Fruit fly (Drosophila melanogaster) whole organism, embryonic: ENCODE results near the gene CG13369.

Experiments used
- ATbp ChIP-seq: fragments of 200-800 bp; sonication (Bioruptor generic); optimal IDR thresholded peaks from 2 replicates; lab custom pipeline; 2017; ENCODE audit warnings: missing biosample characterization, mild to moderate bottlenecking, missing genetic modification characterization, missing genetic modification reagents
- Adf1 ChIP-seq: fragments of 200-800 bp; sonication (Bioruptor generic); IDR thresholded peaks from 2 replicates; pipeline ENCODE4 v1.3.6; 2022; ENCODE audit warnings: missing biosample characterization, missing genetic modification characterization
- Atf-2 ChIP-seq: fragments of 200-800 bp; sonication (Bioruptor generic); optimal IDR thresholded peaks from 2 replicates; lab custom pipeline; 2016; ENCODE audit warnings: missing biosample characterization, missing genetic modification characterization
- CG1024 ChIP-seq: fragments of 200-800 bp; sonication (Bioruptor generic); IDR thresholded peaks from 2 replicates; pipeline ENCODE4 v1.3.6; 2022; ENCODE audit warnings: missing biosample characterization, missing genetic modification characterization
- CG10959 ChIP-seq: fragments of 200-800 bp; sonication (Bioruptor generic); IDR thresholded peaks from 2 replicates; pipeline ENCODE4 v1.3.6; 2022; ENCODE audit warnings: missing biosample characterization, missing genetic modification characterization
- CG11560 ChIP-seq: fragments of 200-800 bp; sonication (Bioruptor generic); IDR thresholded peaks from 3 replicates; pipeline ENCODE4 v1.3.6; 2022; ENCODE audit warnings: missing biosample characterization, missing genetic modification characterization
- CG12942 ChIP-seq: fragments of 200-800 bp; sonication (Bioruptor generic); optimal IDR thresholded peaks from 3 replicates; lab custom pipeline; 2016; ENCODE audit warnings: missing biosample characterization, missing genetic modification characterization
- CG14441 ChIP-seq: fragments of 200-800 bp; sonication (Bioruptor generic); IDR thresholded peaks from 2 replicates; pipeline ENCODE4 v1.3.6; 2022; ENCODE audit warnings: missing biosample characterization, missing genetic modification characterization
- CG14860 ChIP-seq: fragments of 200-800 bp; sonication (Bioruptor generic); IDR thresholded peaks from 3 replicates; pipeline ENCODE4 v1.3.6; 2022; ENCODE audit warnings: missing biosample characterization, missing genetic modification characterization; ENCODE audit not compliant: partially characterized antibody
- CG15514 ChIP-seq: fragments of 200-800 bp; sonication (Bioruptor generic); optimal IDR thresholded peaks from 3 replicates; lab custom pipeline; 2017; ENCODE audit warnings: missing biosample characterization, missing genetic modification characterization, mild to moderate bottlenecking, moderate library complexity, missing genetic modification reagents
- CG17186 ChIP-seq: fragments of 200-800 bp; sonication (Bioruptor generic); optimal IDR thresholded peaks from 3 replicates; lab custom pipeline; 2017; ENCODE audit warnings: missing biosample characterization, missing genetic modification reagents, missing genetic modification characterization
- CG2116 ChIP-seq: fragments of 200-800 bp; sonication (Bioruptor generic); optimal IDR thresholded peaks from 3 replicates; lab custom pipeline; 2018; ENCODE audit warnings: missing biosample characterization, mild to moderate bottlenecking, missing genetic modification characterization
- CG3995 ChIP-seq: fragments of 200-800 bp; sonication (Bioruptor generic); optimal IDR thresholded peaks from 3 replicates; lab custom pipeline; 2016; ENCODE audit warnings: missing biosample characterization, missing genetic modification characterization
- CG42726 ChIP-seq: fragments of 200-800 bp; sonication (Bioruptor generic); IDR thresholded peaks from 2 replicates; pipeline ENCODE4 v1.3.6; 2022; ENCODE audit warnings: missing biosample characterization, missing genetic modification characterization; ENCODE audit not compliant: partially characterized antibody
- CG5180 ChIP-seq: fragments of 200-800 bp; sonication (Bioruptor generic); optimal IDR thresholded peaks from 3 replicates; lab custom pipeline; 2017; ENCODE audit warnings: missing biosample characterization, missing genetic modification characterization, mild to moderate bottlenecking, moderate library complexity, missing genetic modification reagents
- CG8924 ChIP-seq: fragments of 200-800 bp; optimal IDR thresholded peaks from 3 replicates; lab custom pipeline; 2019; ENCODE audit warnings: missing biosample characterization, mild to moderate bottlenecking, missing genetic modification characterization, moderate library complexity
- CG9727 ChIP-seq: fragments of 200-800 bp; sonication (Bioruptor generic); optimal IDR thresholded peaks from 3 replicates; lab custom pipeline; 2017; ENCODE audit warnings: missing biosample characterization, mild to moderate bottlenecking, missing genetic modification characterization
- CG9932 ChIP-seq: fragments of 200-800 bp; sonication (Bioruptor generic); IDR thresholded peaks from 2 replicates; pipeline ENCODE4 v1.3.6; 2022; ENCODE audit warnings: missing biosample characterization, missing genetic modification characterization
- Deaf1 ChIP-seq: fragments of 200-800 bp; optimal IDR thresholded peaks from 3 replicates; lab custom pipeline; 2019; ENCODE audit warnings: missing biosample characterization, mild to moderate bottlenecking, missing genetic modification characterization, moderate library complexity
- Ets65A ChIP-seq: fragments of 200-800 bp; sonication (Bioruptor generic); peaks from one replicate; lab custom pipeline; 2016; ENCODE audit warnings: missing biosample characterization, missing genetic modification characterization
- Fer1 ChIP-seq: fragments of 200-800 bp; sonication (Bioruptor generic); optimal IDR thresholded peaks from 2 replicates; lab custom pipeline; 2017; ENCODE audit warnings: missing biosample characterization, mild to moderate bottlenecking, missing genetic modification characterization
- HLHmδ ChIP-seq: fragments of 200-800 bp; sonication (Bioruptor generic); optimal IDR thresholded peaks from 2 replicates; lab custom pipeline; 2018; ENCODE audit warnings: missing biosample characterization, mild to moderate bottlenecking, missing genetic modification characterization, moderate library complexity
- MBD-R2 ChIP-seq: fragments of 200-800 bp; sonication (Bioruptor generic); IDR thresholded peaks from 2 replicates; pipeline ENCODE4 v1.3.6; 2022; ENCODE audit warnings: missing biosample characterization, missing genetic modification characterization
- NC2β ChIP-seq: fragments of 200-800 bp; sonication (Bioruptor generic); optimal IDR thresholded peaks from 2 replicates; lab custom pipeline; 2016; ENCODE audit warnings: missing biosample characterization, missing genetic modification characterization
- Nf-YA ChIP-seq: fragments of 200-800 bp; sonication (Bioruptor generic); IDR thresholded peaks from 2 replicates; pipeline ENCODE4 v1.3.6; 2022; ENCODE audit warnings: missing biosample characterization, missing genetic modification characterization
- Nf-YC ChIP-seq: fragments of 200-800 bp; optimal IDR thresholded peaks from 3 replicates; lab custom pipeline; 2019; ENCODE audit warnings: missing biosample characterization, mild to moderate bottlenecking, missing genetic modification characterization, moderate library complexity
- Rx ChIP-seq: fragments of 200-800 bp; sonication (Bioruptor generic); IDR thresholded peaks from 2 replicates; pipeline ENCODE4 v1.3.6; 2022; ENCODE audit warnings: missing biosample characterization, missing genetic modification characterization
- TFAM ChIP-seq: fragments of 200-800 bp; sonication (Bioruptor generic); optimal IDR thresholded peaks from 2 replicates; lab custom pipeline; 2017; ENCODE audit warnings: missing biosample characterization, missing genetic modification characterization, inconsistent platforms
- caup ChIP-seq: fragments of 200-800 bp; sonication (Bioruptor generic); optimal IDR thresholded peaks from 3 replicates; lab custom pipeline; 2017; ENCODE audit warnings: missing biosample characterization, mild to moderate bottlenecking, missing genetic modification characterization, moderate library complexity; ENCODE audit not compliant: severe bottlenecking
- ewg ChIP-seq: fragments of 200-800 bp; sonication (Bioruptor generic); optimal IDR thresholded peaks from 3 replicates; lab custom pipeline; 2017; ENCODE audit warnings: mild to moderate bottlenecking, missing biosample characterization, missing genetic modification reagents, missing genetic modification characterization
- fd102C ChIP-seq: fragments of 200-800 bp; sonication (Bioruptor generic); optimal IDR thresholded peaks from 2 replicates; lab custom pipeline; 2018; ENCODE audit warnings: missing biosample characterization, mild to moderate bottlenecking, missing genetic modification characterization, moderate library complexity
- fd3F ChIP-seq: fragments of 200-800 bp; sonication (Bioruptor generic); optimal IDR thresholded peaks from 2 replicates; lab custom pipeline; 2018; ENCODE audit warnings: missing biosample characterization, mild to moderate bottlenecking, missing genetic modification characterization, moderate library complexity
- fru ChIP-seq: fragments of >200 bp; optimal IDR thresholded peaks from 2 replicates; lab custom pipeline; 2017
- gt ChIP-seq: fragments of 200-800 bp; sonication (Bioruptor generic); IDR thresholded peaks from 2 replicates; pipeline ENCODE4 v1.3.6; 2022; ENCODE audit warnings: missing biosample characterization, missing genetic modification characterization
- h ChIP-seq: fragments of >200 bp; optimal IDR thresholded peaks from 2 replicates; lab custom pipeline; 2017
- klu ChIP-seq: fragments of 200-800 bp; sonication (Bioruptor generic); IDR thresholded peaks from 2 replicates; pipeline ENCODE4 v1.3.6; 2022; ENCODE audit warnings: missing biosample characterization, missing genetic modification characterization
- mam ChIP-seq: fragments of 200-800 bp; sonication (Bioruptor generic); optimal IDR thresholded peaks from 3 replicates; lab custom pipeline; 2016; ENCODE audit warnings: missing biosample characterization, missing genetic modification characterization
- pros ChIP-seq: fragments of 200-800 bp; sonication (Bioruptor generic); optimal IDR thresholded peaks from 3 replicates; lab custom pipeline; 2019; ENCODE audit warnings: missing biosample characterization, mild to moderate bottlenecking, missing genetic modification characterization, moderate library complexity
- rib ChIP-seq: fragments of 200-800 bp; sonication (Bioruptor generic); IDR thresholded peaks from 2 replicates; pipeline ENCODE4 v1.3.6; 2022; ENCODE audit warnings: missing biosample characterization, missing genetic modification characterization
- scrt ChIP-seq: fragments of 200-800 bp; sonication (Bioruptor generic); optimal IDR thresholded peaks from 2 replicates; lab custom pipeline; 2018; ENCODE audit warnings: missing biosample characterization, mild to moderate bottlenecking, missing genetic modification characterization, moderate library complexity
- seq ChIP-seq: fragments of 200-800 bp; sonication (Bioruptor generic); IDR thresholded peaks from 2 replicates; pipeline ENCODE4 v1.3.6; 2022; ENCODE audit warnings: missing biosample characterization, missing genetic modification characterization
- vnd ChIP-seq: fragments of 200-800 bp; sonication (Bioruptor generic); IDR thresholded peaks from 3 replicates; pipeline ENCODE4 v1.3.6; 2022; ENCODE audit warnings: missing biosample characterization, missing genetic modification characterization; ENCODE audit not compliant: partially characterized antibody

CG13369 gene

dm6 chrX:590479-590878 lies 32.8 kb upstream of the CG13369 start (continued):
- TF ChIP-seq CG3995 = no peak
- no peak for TF ChIP-seq HLHmδ (GFP tag; lab: Kevin White, UChicago)
- TF ChIP-seq CG12942 = no peak
- TF ChIP-seq h (lab: Kevin White, UChicago) = no peak
- peak; percentile 60 for TF ChIP-seq Deaf1
- peak; percentile 82 for TF ChIP-seq scrt (GFP tag; lab: Kevin White, UChicago)
- TF ChIP-seq fd102C (GFP tag; lab: Kevin White, UChicago) = no peak
- TF ChIP-seq Ets65A (GFP tag; lab: Kevin White, UChicago) = no peak
- no peak for TF ChIP-seq Fer1 (GFP tag; lab: Kevin White, UChicago)
- no peak for TF ChIP-seq MBD-R2 (GFP tag; lab: Robert Waterston, UW)
- no peak for TF ChIP-seq caup (GFP tag; lab: Kevin White, UChicago)
- TF ChIP-seq CG42726 (GFP tag; lab: Robert Waterston, UW) = no peak
- no peak for TF ChIP-seq CG8924
- no peak for TF ChIP-seq Rx (GFP tag; lab: Robert Waterston, UW)
- no peak for TF ChIP-seq NC2β (GFP tag; lab: Kevin White, UChicago)
- TF ChIP-seq ATbp (GFP tag; lab: Kevin White, UChicago) = no peak
- TF ChIP-seq CG9727 (GFP tag; lab: Kevin White, UChicago) = no peak
- TF ChIP-seq Adf1 = peak; percentile 58; the same call in 1 of the 2 replicates
- no peak for TF ChIP-seq CG2116 (GFP tag; lab: Kevin White, UChicago)
- no peak for TF ChIP-seq CG14860
- no peak for TF ChIP-seq fd3F (GFP tag; lab: Kevin White, UChicago)
- no peak for TF ChIP-seq TFAM (GFP tag; lab: Kevin White, UChicago)
- peak; percentile 74; the same call in 1 of the 2 replicates for TF ChIP-seq seq (GFP tag; lab: Robert Waterston, UW)
- TF ChIP-seq rib = no peak
- no peak for TF ChIP-seq CG14441 (GFP tag; lab: Robert Waterston, UW)
- TF ChIP-seq klu (GFP tag; lab: Robert Waterston, UW) = no peak
- TF ChIP-seq Nf-YC (tag; lab: Kevin White, UChicago) = peak; percentile 98
- peak; percentile 69 for TF ChIP-seq Nf-YA
- TF ChIP-seq fru = no peak
- no peak for TF ChIP-seq CG5180 (GFP tag; lab: Kevin White, UChicago)
- no peak for TF ChIP-seq CG17186 (GFP tag; lab: Kevin White, UChicago)
- TF ChIP-seq gt = no peak
- no peak for TF ChIP-seq CG11560 (tag; lab: Robert Waterston, UW)
- TF ChIP-seq pros (GFP tag; lab: Kevin White, UChicago) = peak; percentile 86
- no peak for TF ChIP-seq Atf-2 (GFP tag; lab: Kevin White, UChicago)
- TF ChIP-seq vnd (GFP tag; lab: Robert Waterston, UW) = peak; percentile 82
- TF ChIP-seq CG9932 = no peak
- no peak for TF ChIP-seq CG15514 (GFP tag; lab: Kevin White, UChicago)
- no peak for TF ChIP-seq CG1024 (GFP tag; lab: Robert Waterston, UW)
- no peak for TF ChIP-seq CG10959 (GFP tag; lab: Robert Waterston, UW)
- no peak for TF ChIP-seq mam
- peak; percentile 36 for TF ChIP-seq ewg (GFP tag; lab: Kevin White, UChicago)
- TF ChIP-seq, all 482 proteins: peak for 20
